Worm (Caenorhabditis elegans) whole organism, L4/young adult: ENCODE measurements around the gene aat-6.
A peak's percentile ranks its signal among the peaks of the same experiment; 100 is the strongest.

ENCODE experiments used
- W03F9.2 ChIP-seq: fragments of 150-350 bp; optimal IDR thresholded peaks from 2 replicates; lab custom pipeline; 2014; ENCODE audit warnings: missing biosample characterization, missing genetic modification characterization
- dao-5 ChIP-seq: sonication (generic microtip); optimal IDR thresholded peaks from 2 replicates; lab custom pipeline; 2016; ENCODE audit warnings: missing genotype, missing genetic modification characterization, moderate library complexity, missing compliant biosample characterization
- him-1 ChIP-seq: sonication (generic microtip); optimal IDR thresholded peaks from 2 replicates; lab custom pipeline; 2016; ENCODE audit warnings: missing genotype, missing genetic modification reagents, missing genetic modification characterization, missing compliant biosample characterization

Gene aat-6

ce11 chrV:11470210-11470713 is at the start of gene aat-6:
aat-6 (minus strand) TSS chrV:11470663.
- TF ChIP-seq him-1 (tag; lab: Kevin White, UChicago): no peak
- no peak for TF ChIP-seq W03F9.2 (tag; lab: Kevin White, UChicago)
- TF ChIP-seq dao-5 (tag; lab: Kevin White, UChicago): no peak

ce11 chrV:11520215-11520614 is 49.8 kb upstream of the aat-6 start, which contains the start of the genes C55A6.11 and C55A6.7:
C55A6.11 (plus strand) TSS chrV:11520515.
C55A6.7 (minus strand) TSS chrV:11520530.
- TF ChIP-seq him-1 (tag; lab: Kevin White, UChicago): no peak
- TF ChIP-seq W03F9.2 (tag; lab: Kevin White, UChicago): no peak
- TF ChIP-seq dao-5 (tag; lab: Kevin White, UChicago): no peak

DNA sequence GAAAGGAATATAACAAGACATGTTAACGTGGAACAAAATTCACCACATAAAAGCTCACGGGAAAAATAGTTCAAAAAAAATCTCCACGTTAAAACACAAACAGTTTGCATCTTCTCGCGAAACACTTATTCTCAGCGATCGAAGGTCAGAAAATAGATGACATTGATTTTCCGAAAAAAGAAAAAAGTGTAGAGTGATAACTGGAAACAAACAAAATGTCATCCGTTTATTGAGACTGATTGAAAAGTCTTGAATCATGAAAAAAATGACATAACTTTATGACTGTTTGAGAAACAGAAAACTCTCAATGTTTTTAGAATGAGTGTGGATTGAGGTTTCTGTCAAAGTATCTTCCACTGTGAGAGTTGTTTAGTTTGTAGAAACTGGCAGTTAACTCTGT is 47.3 kb upstream of the aat-6 start, which contains the start of gene C55A6.4:
Gene C55A6.4 (minus strand): TSS at position 101 of the 400 bp plus-strand sequence.
- TF ChIP-seq him-1 (tag; lab: Kevin White, UChicago): no peak
- no peak for TF ChIP-seq dao-5 (tag; lab: Kevin White, UChicago)
- no peak for TF ChIP-seq W03F9.2 (tag; lab: Kevin White, UChicago)

DNA sequence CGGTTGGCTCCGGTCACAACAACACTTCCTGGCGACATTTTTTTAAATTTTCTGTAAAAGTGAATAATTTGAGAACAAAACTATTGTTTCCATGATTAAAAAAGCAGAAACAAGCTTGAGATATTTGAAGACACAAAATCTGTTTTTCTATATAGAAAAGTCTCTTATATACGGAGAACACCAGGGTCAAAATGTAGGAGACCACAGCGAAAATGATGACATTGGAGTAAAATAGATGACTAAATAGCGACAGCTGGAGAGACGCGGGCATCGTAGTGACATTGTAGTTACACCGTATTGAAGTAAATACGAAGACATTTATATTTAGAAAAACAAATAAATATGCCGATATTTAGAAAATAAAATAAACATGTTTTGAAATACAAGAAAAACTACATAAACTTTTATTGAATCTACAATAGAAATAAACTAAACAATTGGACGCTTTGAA is 45.7 kb upstream of the aat-6 start, which contains the start of gene sdz-8:
Gene sdz-8 (minus strand): TSS at position 51 of the 451 bp plus-strand sequence.
- no peak for TF ChIP-seq dao-5 (tag; lab: Kevin White, UChicago)
- TF ChIP-seq W03F9.2 (tag; lab: Kevin White, UChicago): no peak
- TF ChIP-seq him-1 (tag; lab: Kevin White, UChicago): no peak

DNA sequence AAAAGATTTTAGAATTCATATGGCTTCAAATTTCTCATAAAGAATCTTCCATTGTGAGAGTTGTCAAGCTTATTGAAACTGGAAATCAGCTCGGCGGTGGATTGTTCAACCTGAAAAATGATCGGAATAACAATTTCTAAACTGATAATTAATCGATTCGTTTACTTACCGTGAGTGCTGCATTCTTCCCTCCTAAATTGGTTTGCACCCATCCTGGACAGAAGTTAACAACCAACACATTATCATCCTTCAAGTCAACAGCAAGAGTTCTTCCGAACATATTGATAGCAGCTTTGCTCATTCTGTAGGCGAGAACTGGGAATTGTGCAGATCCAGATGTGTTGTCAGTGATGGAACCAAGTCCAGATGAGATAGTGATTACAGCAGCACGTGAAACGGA is 44.7 kb upstream of the aat-6 start:
- TF ChIP-seq him-1 (tag; lab: Kevin White, UChicago): no peak

DNA sequence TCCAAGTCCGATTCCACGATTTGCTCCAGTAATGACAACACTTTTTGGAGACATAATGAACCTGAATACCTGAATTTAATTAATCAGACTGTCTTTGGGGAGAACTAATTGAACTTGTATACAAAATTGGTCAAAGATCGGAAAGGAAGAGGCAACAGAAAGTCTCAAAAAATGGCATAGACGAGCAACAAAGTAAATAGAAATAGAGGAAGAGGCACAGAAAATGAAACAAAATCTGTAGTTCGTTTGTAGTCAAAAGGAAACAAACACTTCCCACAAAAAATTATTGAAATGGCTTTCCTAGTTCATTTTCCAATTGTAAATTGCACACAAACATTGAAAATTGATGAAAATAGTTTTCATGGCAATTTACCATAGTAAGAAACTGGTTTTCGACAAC is 44.2 kb upstream of the aat-6 start, which contains the start of gene C55A6.6:
Gene C55A6.6 (minus strand): TSS at position 61 of the 400 bp plus-strand sequence.
- TF ChIP-seq W03F9.2 (tag; lab: Kevin White, UChicago) (no peak), dao-5 (tag; lab: Kevin White, UChicago) (no peak), him-1 (tag; lab: Kevin White, UChicago) (no peak)

DNA sequence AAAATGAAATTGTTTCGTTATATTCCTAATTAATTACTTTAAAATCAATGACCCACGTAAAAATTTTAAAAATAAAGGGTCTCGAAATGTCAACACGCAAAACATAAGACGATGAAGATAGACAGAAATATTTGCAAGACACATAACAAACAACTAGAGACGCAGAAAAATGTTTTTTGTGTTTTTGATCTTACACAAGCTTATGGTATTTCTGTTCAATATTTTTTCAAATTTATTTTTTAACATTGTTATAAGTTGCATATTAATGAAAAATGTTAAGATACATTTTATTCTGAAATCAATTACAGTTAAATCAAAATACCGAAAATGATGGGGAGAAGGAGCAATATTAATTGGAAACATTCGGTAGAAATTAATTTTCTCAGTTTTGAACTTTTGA is 43.0 kb upstream of the aat-6 start, which contains the start of gene C55A6.3:
Gene C55A6.3 (minus strand): TSS at position 101 of the 400 bp plus-strand sequence.
- TF ChIP-seq him-1 (tag; lab: Kevin White, UChicago) (no peak), W03F9.2 (tag; lab: Kevin White, UChicago) (no peak), dao-5 (tag; lab: Kevin White, UChicago) (no peak)

- TF ChIP-seq him-1 (tag; lab: Kevin White, UChicago) (no peak), W03F9.2 (tag; lab: Kevin White, UChicago) (no peak), dao-5 (tag; lab: Kevin White, UChicago) (no peak)
Measured at ce11 chrV:11508773-11509172, 38.3 kb upstream of the aat-6 start, which contains the start of gene ttll-5. ttll-5 (plus strand) TSS chrV:11509060.

DNA sequence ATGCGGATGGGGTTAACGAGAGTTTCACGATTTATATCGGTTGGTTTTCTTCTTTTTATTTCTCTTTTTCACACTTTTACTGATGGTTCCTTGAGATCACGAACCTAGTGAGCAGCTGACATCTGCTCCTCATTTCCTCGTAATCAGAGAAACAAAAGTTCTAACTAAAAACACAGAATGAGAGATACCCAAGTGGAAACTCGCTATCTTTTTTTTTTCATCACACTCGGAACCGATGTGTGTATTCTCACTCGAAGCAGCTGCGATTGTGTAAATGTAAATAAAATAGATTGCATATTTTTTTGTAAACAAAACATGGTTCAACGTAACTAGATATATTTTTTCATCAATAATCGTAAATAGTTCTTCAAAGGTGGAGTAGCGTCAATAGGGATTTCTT is 35.9 kb upstream of the aat-6 start:
- TF ChIP-seq him-1 (tag; lab: Kevin White, UChicago) (no peak), dao-5 (tag; lab: Kevin White, UChicago) (no peak)

DNA sequence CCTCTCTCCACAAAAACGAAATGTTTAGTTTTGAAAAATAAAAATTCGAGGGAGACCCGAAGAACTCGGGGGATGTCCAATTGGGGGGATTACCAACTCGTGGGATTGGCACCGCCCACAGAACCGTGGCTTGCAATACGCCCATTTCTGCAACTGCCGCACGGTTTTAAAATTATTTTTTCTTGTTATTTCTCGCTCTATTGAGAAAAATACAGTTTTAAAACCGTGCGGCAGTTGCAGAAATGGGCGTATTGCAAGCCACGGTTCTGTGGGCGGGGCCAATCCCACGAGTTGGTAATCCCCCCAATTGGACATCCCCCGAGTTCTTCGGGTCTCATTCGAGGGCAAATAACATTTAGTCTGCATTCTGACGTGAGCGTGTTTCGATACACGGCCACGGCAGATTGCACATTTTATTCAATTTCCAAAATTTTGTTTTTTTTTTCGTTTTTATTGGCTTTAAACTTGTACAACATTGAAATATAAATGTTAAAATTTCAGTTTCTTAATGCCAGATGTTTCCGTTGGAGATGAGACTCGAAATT is 34.5 kb upstream of the aat-6 start, which contains the start of the genes C55A6.1 and C55A6.10:
Gene C55A6.1 (minus strand): TSS at position 116 of the 545 bp plus-strand sequence.
Gene C55A6.10 (plus strand): TSS at position 495 of the 545 bp plus-strand sequence.
- peak; percentile 56 for TF ChIP-seq W03F9.2 (tag; lab: Kevin White, UChicago)

DNA sequence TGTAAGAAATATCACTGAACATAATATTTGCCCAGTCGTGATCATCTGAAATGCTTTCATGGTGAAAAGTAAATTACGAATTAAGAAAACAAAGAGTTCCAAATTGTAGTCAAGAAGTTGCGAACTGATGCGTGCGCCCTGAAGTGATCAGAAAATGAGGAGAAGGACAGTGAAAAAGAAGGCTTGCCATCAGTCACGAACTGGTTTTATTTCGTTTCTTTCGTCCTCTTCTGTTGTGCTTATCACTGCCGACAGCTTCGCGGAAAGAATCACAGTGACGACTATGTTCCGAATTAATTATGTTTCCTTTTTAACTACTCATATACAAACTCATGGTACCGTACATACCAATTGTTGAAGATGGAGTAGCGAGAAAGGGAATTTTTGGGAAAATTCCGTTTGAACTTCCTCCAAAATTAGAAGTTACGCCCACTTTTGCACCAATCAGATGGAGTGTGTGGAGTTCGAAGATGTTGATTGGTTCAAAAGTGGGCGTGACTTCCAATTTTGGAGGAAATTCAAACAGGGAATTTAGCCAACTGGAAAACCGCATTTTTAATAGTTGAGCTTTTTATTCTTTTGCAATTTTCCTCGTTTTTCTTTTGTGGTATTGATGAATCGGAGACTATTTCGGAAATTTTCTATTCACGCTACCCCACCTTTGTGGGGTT is 32.8 kb upstream of the aat-6 start, which contains the start of gene C55A6.12:
Gene C55A6.12 (minus strand): TSS at position 51 of the 671 bp plus-strand sequence.
- TF ChIP-seq him-1 (tag; lab: Kevin White, UChicago) (no peak), W03F9.2 (tag; lab: Kevin White, UChicago) (no peak), dao-5 (tag; lab: Kevin White, UChicago) (no peak)

DNA sequence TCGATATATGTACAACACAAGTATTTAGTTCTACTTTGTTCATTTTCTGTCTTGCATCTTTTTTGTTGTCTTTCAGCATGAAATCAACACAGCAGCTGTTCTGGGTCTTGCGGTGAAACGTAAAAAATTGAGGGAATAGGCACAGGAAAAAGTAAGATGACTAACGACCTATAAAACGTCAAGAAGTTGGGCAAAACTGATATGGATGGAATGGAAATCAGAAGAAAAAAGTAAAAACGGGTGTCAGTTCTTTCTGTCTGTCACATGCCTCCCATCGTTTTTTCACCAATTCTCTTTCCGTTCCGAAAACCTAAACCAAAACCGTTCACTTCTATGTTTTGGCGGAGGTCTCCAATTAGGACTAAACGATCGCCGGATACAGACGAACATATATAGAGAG is 30.5 kb upstream of the aat-6 start:
- no peak for TF ChIP-seq dao-5 (tag; lab: Kevin White, UChicago)
- TF ChIP-seq W03F9.2 (tag; lab: Kevin White, UChicago): no peak
- no peak for TF ChIP-seq him-1 (tag; lab: Kevin White, UChicago)

DNA sequence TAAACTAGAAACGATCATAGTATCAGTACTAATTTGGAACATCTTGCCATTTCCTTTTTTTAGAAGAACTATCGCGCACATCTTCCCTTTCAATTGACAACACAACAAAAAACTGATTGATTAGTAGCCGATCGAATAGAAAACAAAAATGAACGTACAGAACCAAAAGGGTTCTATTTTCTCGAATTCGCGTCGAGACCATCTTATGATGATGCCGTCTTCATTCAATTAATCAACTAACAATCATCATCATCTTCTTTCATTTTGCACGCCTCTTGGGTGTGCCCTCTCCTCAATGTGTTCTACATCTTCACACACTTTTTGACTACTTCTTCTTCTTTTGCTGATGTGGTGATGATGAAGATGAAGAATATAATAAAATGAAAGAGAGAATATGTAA is 29.3 kb upstream of the aat-6 start:
- TF ChIP-seq him-1 (tag; lab: Kevin White, UChicago): no peak
